Worm (Caenorhabditis elegans) whole organism, L1 larva: Measurements from ENCODE around the gene xpf-1.

Experiments used
- C04F5.9 ChIP-seq: sonication (generic microtip); optimal IDR thresholded peaks from 2 replicates; lab custom pipeline; 2016; ENCODE audit warnings: missing genetic modification characterization, missing compliant biosample characterization
- ama-1 ChIP-seq: fragments of 150-350 bp; optimal IDR thresholded peaks from 2 replicates; lab custom pipeline; 2014
- ceh-88 ChIP-seq: fragments of 200-800 bp; sonication (Bioruptor generic); IDR thresholded peaks from 2 replicates; pipeline ENCODE4 v1.3.6; 2022; ENCODE audit warnings: missing genetic modification characterization, missing compliant biosample characterization
- fos-1 ChIP-seq: fragments of 150-350 bp; optimal IDR thresholded peaks from 2 replicates; lab custom pipeline; 2014; ENCODE audit warnings: missing biosample characterization, missing genetic modification characterization
- jun-1 ChIP-seq: fragments of 150-350 bp; optimal IDR thresholded peaks from 2 replicates; lab custom pipeline; 2014; ENCODE audit warnings: missing biosample characterization, missing genetic modification reagents, missing genetic modification characterization
- lin-35 ChIP-seq, 2 experiments: fragments of 150-350 bp; optimal IDR thresholded peaks; 2 replicates each; lab custom pipeline; 2014; ENCODE audit warnings: missing biosample characterization in 2 of 2, missing genetic modification characterization in 2 of 2, missing genetic modification reagents in 2 of 2
- lin-39 ChIP-seq: fragments of 150-350 bp; optimal IDR thresholded peaks from 2 replicates; lab custom pipeline; 2014; ENCODE audit warnings: missing biosample characterization, missing genetic modification reagents, missing genetic modification characterization
- mdl-1 ChIP-seq, 2 experiments: fragments of 150-350 bp; optimal IDR thresholded peaks; 2 replicates each; lab custom pipeline; 2014 to 2017; ENCODE audit warnings: missing biosample characterization in 2 of 2, missing genetic modification characterization in 2 of 2, inconsistent platforms in 1 of 2
- nhr-12 ChIP-seq: sonication (generic microtip); optimal IDR thresholded peaks from 2 replicates; lab custom pipeline; 2017; ENCODE audit warnings: missing biosample characterization, missing genetic modification characterization
- pqm-1 ChIP-seq: sonication (generic microtip); optimal IDR thresholded peaks from 3 replicates; lab custom pipeline; 2017; ENCODE audit warnings: missing biosample characterization, missing genetic modification characterization
- snpc-4 ChIP-seq: fragments of 150-350 bp; optimal IDR thresholded peaks from 2 replicates; lab custom pipeline; 2014; ENCODE audit warnings: missing biosample characterization, missing genetic modification characterization
- unc-62 ChIP-seq: fragments of 150-350 bp; optimal IDR thresholded peaks from 2 replicates; lab custom pipeline; 2014; ENCODE audit warnings: missing biosample characterization, missing genetic modification reagents, missing genetic modification characterization
- ztf-11 ChIP-seq, 2 experiments: sonication (generic microtip); optimal IDR thresholded peaks; 2 replicates each; lab custom pipeline; 2016 to 2017; ENCODE audit warnings: missing genetic modification characterization in 2 of 2, missing biosample characterization in 1 of 2, missing compliant biosample characterization in 1 of 2

DNA sequence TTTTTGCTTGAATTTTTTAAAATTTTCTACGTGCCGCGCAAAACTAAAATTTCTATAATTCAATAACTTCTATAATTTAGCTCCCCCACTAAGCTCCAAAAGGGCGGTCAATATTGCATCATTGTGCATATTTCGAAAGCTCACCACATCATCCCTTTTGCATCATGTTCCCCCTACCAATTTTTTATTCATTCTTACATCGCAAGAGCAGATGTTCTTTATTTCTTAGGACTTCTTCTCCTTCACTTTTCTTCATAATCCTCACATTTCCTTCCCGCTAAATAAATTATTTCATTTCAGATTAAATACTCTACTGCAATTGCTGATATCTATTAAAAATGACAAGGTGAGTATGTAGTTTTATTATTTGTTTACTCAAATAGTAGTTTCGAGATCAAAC lies 27.9 kb downstream of the xpf-1 start, which contains the start of gene ldh-1:
- TF ChIP-seq nhr-12 (tag; lab: Kevin White, UChicago) (no peak), jun-1 (tag; lab: Kevin White, UChicago) (no peak), lin-35 (GFP tag; optimal IDR thresholded peaks at IDR 0.05; lab: Kevin White, UChicago) (no peak), unc-62 (GFP tag; lab: Kevin White, UChicago) (no peak), ceh-88 (GFP tag; lab: Robert Waterston, UW) (no peak), snpc-4 (no peak), lin-39 (tag; lab: Kevin White, UChicago) (no peak), ztf-11 (tag; optimal IDR thresholded peaks at IDR 0.05; lab: Kevin White, UChicago) (no peak), fos-1 (tag; lab: Kevin White, UChicago) (no peak), pqm-1 (tag; lab: Kevin White, UChicago) (no peak), mdl-1 (tag; optimal IDR thresholded peaks at IDR 0.05; lab: Kevin White, UChicago) (no peak), ama-1 (no peak), C04F5.9 (tag; lab: Kevin White, UChicago) (no peak)
